Worm (Caenorhabditis elegans) whole organism, mixed stage, embryonic: ENCODE data around the gene srbc-76.

ENCODE experiments used
- lin-13 ChIP-seq: fragments of 150-350 bp; optimal IDR thresholded peaks from 2 replicates; lab custom pipeline; 2014; ENCODE audit warnings: missing biosample characterization, missing genetic modification characterization
- nhr-12 ChIP-seq: fragments of 150-350 bp; optimal IDR thresholded peaks from 2 replicates; lab custom pipeline; 2014; ENCODE audit warnings: missing biosample characterization, missing genetic modification characterization

DNA sequence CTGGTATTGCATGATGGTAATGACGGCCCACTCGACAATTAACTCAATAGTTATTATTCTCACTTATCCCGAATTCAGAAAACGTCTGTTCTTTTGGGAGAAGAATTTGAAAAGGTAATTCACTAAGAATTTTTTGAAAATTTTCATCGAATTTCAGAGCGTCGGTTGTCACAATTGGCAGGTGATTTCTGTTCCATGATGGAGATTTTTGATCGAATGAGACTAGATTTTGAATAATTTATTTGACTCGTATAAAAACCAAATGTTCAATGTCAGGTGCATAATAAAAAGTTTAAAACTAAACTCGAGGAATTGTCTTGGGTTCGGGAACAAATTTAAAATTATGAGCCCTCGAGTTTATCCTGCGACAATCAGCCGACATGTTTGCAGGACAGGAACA lies 35.5 kb upstream of the srbc-76 start, which contains the start of gene sri-25:
- TF ChIP-seq nhr-12 (tag; lab: Kevin White, UChicago) (no peak), lin-13 (no peak)
